Fruit fly (Drosophila melanogaster) whole organism, embryonic: ENCODE measurements around the gene Vha68-3.

ENCODE experiments used
- Bgb ChIP-seq: fragments of 200-800 bp; sonication (Bioruptor generic); IDR thresholded peaks from 2 replicates; pipeline ENCODE4 v1.3.6; 2022; ENCODE audit warnings: missing biosample characterization, missing genetic modification characterization; ENCODE audit not compliant: partially characterized antibody
- Bteb2 ChIP-seq: fragments of 200-800 bp; sonication (Bioruptor generic); optimal IDR thresholded peaks from 2 replicates; lab custom pipeline; 2016; ENCODE audit warnings: missing biosample characterization, missing genetic modification characterization
- CG11504 ChIP-seq: fragments of 200-800 bp; sonication (Bioruptor generic); optimal IDR thresholded peaks from 3 replicates; lab custom pipeline; 2019; ENCODE audit warnings: missing biosample characterization, mild to moderate bottlenecking, missing genetic modification characterization, moderate library complexity
- CG12155 ChIP-seq: fragments of 200-800 bp; sonication (Bioruptor generic); optimal IDR thresholded peaks from 3 replicates; lab custom pipeline; 2016; ENCODE audit warnings: missing biosample characterization, missing genetic modification characterization
- CG12236 ChIP-seq: fragments of 200-800 bp; sonication (Bioruptor generic); optimal IDR thresholded peaks from 2 replicates; lab custom pipeline; 2016; ENCODE audit warnings: missing biosample characterization, missing genetic modification characterization
- CG12391 ChIP-seq: fragments of 200-800 bp; sonication (Bioruptor generic); optimal IDR thresholded peaks from 3 replicates; lab custom pipeline; 2018; ENCODE audit warnings: missing biosample characterization, mild to moderate bottlenecking, missing genetic modification characterization, moderate library complexity
- CG12744 ChIP-seq: fragments of 200-800 bp; sonication (Bioruptor generic); optimal IDR thresholded peaks from 2 replicates; lab custom pipeline; 2016; ENCODE audit warnings: missing biosample characterization, missing genetic modification characterization
- CG13624 ChIP-seq: fragments of 200-800 bp; sonication (Bioruptor generic); optimal IDR thresholded peaks from 2 replicates; lab custom pipeline; 2016; ENCODE audit warnings: missing biosample characterization, missing genetic modification characterization
- CG13894 ChIP-seq: fragments of 200-800 bp; sonication (Bioruptor generic); optimal IDR thresholded peaks from 3 replicates; lab custom pipeline; 2018; ENCODE audit warnings: missing biosample characterization, mild to moderate bottlenecking, missing genetic modification characterization, moderate library complexity
- CG14860 ChIP-seq: fragments of 200-800 bp; sonication (Bioruptor generic); IDR thresholded peaks from 3 replicates; pipeline ENCODE4 v1.3.6; 2022; ENCODE audit warnings: missing biosample characterization, missing genetic modification characterization; ENCODE audit not compliant: partially characterized antibody
- CG1647 ChIP-seq: fragments of 200-800 bp; sonication (Bioruptor generic); optimal IDR thresholded peaks from 3 replicates; lab custom pipeline; 2016; ENCODE audit warnings: missing biosample characterization, missing genetic modification characterization
- CG16813 ChIP-seq: fragments of 200-800 bp; sonication (Bioruptor generic); IDR thresholded peaks from 3 replicates; pipeline ENCODE4 v1.3.6; 2022; ENCODE audit warnings: missing biosample characterization, missing genetic modification characterization; ENCODE audit not compliant: partially characterized antibody
- CG17359 ChIP-seq: fragments of 200-800 bp; sonication (Bioruptor generic); optimal IDR thresholded peaks from 3 replicates; lab custom pipeline; 2018; ENCODE audit warnings: missing biosample characterization, mild to moderate bottlenecking, missing genetic modification characterization, moderate library complexity
- CG18476 ChIP-seq: fragments of 200-800 bp; sonication (Bioruptor generic); optimal IDR thresholded peaks from 2 replicates; lab custom pipeline; 2016; ENCODE audit warnings: missing biosample characterization, mild to moderate bottlenecking, missing genetic modification characterization
- CG18764 ChIP-seq: fragments of 200-800 bp; sonication (Bioruptor generic); optimal IDR thresholded peaks from 3 replicates; lab custom pipeline; 2016; ENCODE audit warnings: missing biosample characterization, missing genetic modification characterization
- CG30020 ChIP-seq: fragments of 200-800 bp; optimal IDR thresholded peaks from 2 replicates; lab custom pipeline; 2019; ENCODE audit warnings: missing biosample characterization, mild to moderate bottlenecking, missing genetic modification characterization, moderate library complexity
- CG32767 ChIP-seq: fragments of 200-800 bp; sonication (Bioruptor generic); IDR thresholded peaks from 2 replicates; pipeline ENCODE4 v1.3.6; 2022; ENCODE audit warnings: missing biosample characterization, missing genetic modification characterization
- CG3407 ChIP-seq: fragments of 200-800 bp; sonication (Bioruptor generic); optimal IDR thresholded peaks from 2 replicates; lab custom pipeline; 2018; ENCODE audit warnings: missing biosample characterization, mild to moderate bottlenecking, missing genetic modification characterization
- CG3838 ChIP-seq: fragments of 200-800 bp; sonication (Bioruptor generic); optimal IDR thresholded peaks from 3 replicates; lab custom pipeline; 2016; ENCODE audit warnings: missing biosample characterization, missing genetic modification characterization
- CG3847 ChIP-seq: fragments of 200-800 bp; sonication (Bioruptor generic); IDR thresholded peaks from 2 replicates; pipeline ENCODE4 v1.3.6; 2022; ENCODE audit warnings: missing biosample characterization, missing genetic modification characterization
- CG43689 ChIP-seq: fragments of 200-800 bp; sonication (Bioruptor generic); IDR thresholded peaks from 2 replicates; pipeline ENCODE4 v1.3.6; 2022; ENCODE audit warnings: missing biosample characterization, missing genetic modification characterization
- CG5180 ChIP-seq: fragments of 200-800 bp; sonication (Bioruptor generic); optimal IDR thresholded peaks from 3 replicates; lab custom pipeline; 2017; ENCODE audit warnings: missing biosample characterization, missing genetic modification characterization, mild to moderate bottlenecking, moderate library complexity, missing genetic modification reagents
- CG6254 ChIP-seq: fragments of 200-800 bp; sonication (Bioruptor generic); optimal IDR thresholded peaks from 3 replicates; lab custom pipeline; 2017; ENCODE audit warnings: mild to moderate bottlenecking, missing biosample characterization, missing genetic modification reagents, missing genetic modification characterization
- CG6765 ChIP-seq: fragments of 200-800 bp; sonication (Bioruptor generic); optimal IDR thresholded peaks from 3 replicates; lab custom pipeline; 2017; ENCODE audit warnings: missing biosample characterization, mild to moderate bottlenecking, missing genetic modification characterization
- CG8388 ChIP-seq: fragments of 200-800 bp; sonication (Bioruptor generic); optimal IDR thresholded peaks from 2 replicates; lab custom pipeline; 2019; ENCODE audit warnings: missing biosample characterization, mild to moderate bottlenecking, missing genetic modification characterization, moderate library complexity
- CG9609 ChIP-seq: fragments of 200-800 bp; sonication (Bioruptor generic); optimal IDR thresholded peaks from 3 replicates; lab custom pipeline; 2016; ENCODE audit warnings: missing biosample characterization, missing genetic modification characterization
- CTCF ChIP-seq: fragments of 200-800 bp; sonication (Bioruptor generic); optimal IDR thresholded peaks from 2 replicates; lab custom pipeline; 2017; ENCODE audit warnings: missing biosample characterization, mild to moderate bottlenecking, missing genetic modification characterization, moderate library complexity
- Dad ChIP-seq: fragments of 200-800 bp; sonication (Bioruptor generic); optimal IDR thresholded peaks from 3 replicates; lab custom pipeline; 2016; ENCODE audit warnings: missing biosample characterization, missing genetic modification characterization
- E2f2 ChIP-seq: fragments of 200-800 bp; sonication (Bioruptor generic); IDR thresholded peaks from 2 replicates; pipeline ENCODE4 v1.3.6; 2022; ENCODE audit warnings: missing biosample characterization, missing genetic modification characterization
- Kr ChIP-seq: fragments of 200-800 bp; sonication (Bioruptor generic); optimal IDR thresholded peaks from 2 replicates; lab custom pipeline; 2017; ENCODE audit warnings: missing biosample characterization, mild to moderate bottlenecking, missing genetic modification characterization
- Ssrp ChIP-seq: fragments of 200-800 bp; sonication (Bioruptor generic); optimal IDR thresholded peaks from 2 replicates; lab custom pipeline; 2018; ENCODE audit warnings: missing biosample characterization, mild to moderate bottlenecking, missing genetic modification characterization, moderate library complexity
- Trl ChIP-seq, 3 experiments: fragments of >200 bp in 2 of 3; fragments of 200-800 bp in 1 of 3; sonication (Bioruptor generic) in 1 of 3; optimal IDR thresholded peaks; 2 replicates in 1 of 3; 3 replicates in 2 of 3; lab custom pipeline; 2016 to 2017; ENCODE audit warnings: missing biosample characterization in 1 of 3, missing genetic modification characterization in 1 of 3
- abd-A ChIP-seq: fragments of 200-800 bp; sonication (Bioruptor generic); optimal IDR thresholded peaks from 3 replicates; lab custom pipeline; 2019; ENCODE audit warnings: missing biosample characterization, mild to moderate bottlenecking, missing genetic modification characterization, moderate library complexity
- bigmax ChIP-seq: fragments of 200-800 bp; sonication (Bioruptor generic); optimal IDR thresholded peaks from 2 replicates; lab custom pipeline; 2018; ENCODE audit warnings: missing biosample characterization, mild to moderate bottlenecking, missing genetic modification characterization
- chn ChIP-seq: fragments of 200-800 bp; sonication (Bioruptor generic); optimal IDR thresholded peaks from 2 replicates; lab custom pipeline; 2016; ENCODE audit warnings: missing biosample characterization, missing genetic modification characterization
- eve ChIP-seq, 2 experiments: fragments of >200 bp; optimal IDR thresholded peaks; 2 replicates each; lab custom pipeline; 2017; ENCODE audit warnings: missing biosample characterization in 2 of 2, missing genetic modification characterization in 2 of 2
- gce ChIP-seq: fragments of 200-800 bp; sonication (Bioruptor generic); IDR thresholded peaks from 3 replicates; pipeline ENCODE4 v1.3.6; 2022; ENCODE audit warnings: missing biosample characterization, missing genetic modification characterization
- gem ChIP-seq: fragments of 200-800 bp; sonication (Bioruptor generic); optimal IDR thresholded peaks from 2 replicates; lab custom pipeline; 2019; ENCODE audit warnings: missing biosample characterization, mild to moderate bottlenecking, missing genetic modification characterization, moderate library complexity
- h ChIP-seq: fragments of >200 bp; optimal IDR thresholded peaks from 2 replicates; lab custom pipeline; 2017
- jumu ChIP-seq: fragments of 200-800 bp; sonication (Bioruptor generic); optimal IDR thresholded peaks from 3 replicates; lab custom pipeline; 2016; ENCODE audit warnings: missing biosample characterization, missing genetic modification characterization
- knrl ChIP-seq: fragments of 200-800 bp; sonication (Bioruptor generic); IDR thresholded peaks from 3 replicates; pipeline ENCODE4 v1.3.6; 2022; ENCODE audit warnings: missing biosample characterization, missing genetic modification characterization; ENCODE audit not compliant: partially characterized antibody
- luna ChIP-seq: fragments of 200-800 bp; sonication (Bioruptor generic); optimal IDR thresholded peaks from 2 replicates; lab custom pipeline; 2016; ENCODE audit warnings: missing biosample characterization, missing genetic modification characterization
- pfk ChIP-seq: fragments of 200-800 bp; sonication (Bioruptor generic); optimal IDR thresholded peaks from 2 replicates; lab custom pipeline; 2018; ENCODE audit warnings: missing biosample characterization, mild to moderate bottlenecking, missing genetic modification characterization, moderate library complexity
- ranshi ChIP-seq: fragments of 200-800 bp; sonication (Bioruptor generic); IDR thresholded peaks from 2 replicates; pipeline ENCODE4 v1.3.6; 2022; ENCODE audit warnings: missing biosample characterization, missing genetic modification characterization
- rib ChIP-seq: fragments of 200-800 bp; sonication (Bioruptor generic); IDR thresholded peaks from 2 replicates; pipeline ENCODE4 v1.3.6; 2022; ENCODE audit warnings: missing biosample characterization, missing genetic modification characterization
- run ChIP-seq: fragments of 200-800 bp; sonication (Bioruptor generic); optimal IDR thresholded peaks from 3 replicates; lab custom pipeline; 2018; ENCODE audit warnings: missing biosample characterization, mild to moderate bottlenecking, missing genetic modification characterization
- shn ChIP-seq: fragments of 200-800 bp; sonication (Bioruptor generic); optimal IDR thresholded peaks from 3 replicates; lab custom pipeline; 2016; ENCODE audit warnings: missing biosample characterization, missing genetic modification characterization
- sob ChIP-seq: fragments of 200-800 bp; sonication (Bioruptor generic); IDR thresholded peaks from 2 replicates; pipeline ENCODE4 v1.3.6; 2022; ENCODE audit warnings: missing biosample characterization, missing genetic modification characterization
- vfl ChIP-seq: fragments of 200-800 bp; sonication (Bioruptor generic); optimal IDR thresholded peaks from 2 replicates; lab custom pipeline; 2016; ENCODE audit warnings: missing biosample characterization, missing genetic modification characterization
- wek ChIP-seq: fragments of 200-800 bp; sonication (Bioruptor generic); optimal IDR thresholded peaks from 3 replicates; lab custom pipeline; 2018; ENCODE audit warnings: missing biosample characterization, mild to moderate bottlenecking, missing genetic modification characterization, moderate library complexity
- zen ChIP-seq: fragments of 200-800 bp; sonication (Bioruptor generic); optimal IDR thresholded peaks from 3 replicates; lab custom pipeline; 2018; ENCODE audit warnings: missing biosample characterization, mild to moderate bottlenecking, missing genetic modification characterization, moderate library complexity

Vha68-3 gene

DNA sequence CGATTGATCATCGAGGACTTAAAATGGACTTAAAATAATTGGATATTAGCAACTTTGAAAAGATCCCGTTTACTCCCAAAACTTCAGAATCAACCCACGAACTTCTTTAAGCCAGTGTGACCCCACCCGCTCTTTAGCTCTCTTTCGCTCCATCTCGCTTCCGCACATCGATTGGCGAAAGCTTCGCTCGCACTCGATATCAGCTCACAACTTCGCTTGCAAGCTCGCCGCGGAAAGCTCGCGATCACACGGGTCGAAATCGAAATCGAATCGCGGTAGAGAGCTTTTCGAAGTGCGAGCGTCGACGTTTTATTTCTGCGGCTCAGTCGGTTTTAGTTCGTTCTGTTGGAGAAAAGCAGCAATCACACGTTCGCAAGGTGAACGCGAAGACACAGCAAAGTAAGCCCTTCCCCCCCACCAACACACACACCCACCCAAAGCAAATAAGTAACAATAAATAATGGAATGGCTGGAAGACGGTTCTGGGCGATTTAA lies 4.5 kb upstream of the Vha68-3 start, which contains the start of gene Vha68-2 (continued):
- no peak for TF ChIP-seq CG14860
- TF ChIP-seq bigmax: peak; percentile 14
- TF ChIP-seq rib (GFP tag; lab: Robert Waterston, UW): 0 out of 2 replicates have a peak, but pooled peaks have one; percentile 24
- TF ChIP-seq CG16813 (GFP tag; lab: Robert Waterston, UW): no peak
- no peak; the same call in 2 of the 3 replicates for TF ChIP-seq gce (GFP tag; lab: Robert Waterston, UW)
- no peak for TF ChIP-seq eve (GFP tag; optimal IDR thresholded peaks at IDR 0.05; lab: Kevin White, UChicago)
- TF ChIP-seq CG6254 (GFP tag; lab: Kevin White, UChicago): no peak
- no peak for TF ChIP-seq CG30020
- no peak for TF ChIP-seq CG1647 (GFP tag; lab: Kevin White, UChicago)
- TF ChIP-seq CG12391 (tag; lab: Kevin White, UChicago): peak; percentile 67
- no peak for TF ChIP-seq CG18764 (GFP tag; lab: Kevin White, UChicago)
- TF ChIP-seq h (lab: Kevin White, UChicago): no peak
- TF ChIP-seq Bgb (GFP tag; lab: Robert Waterston, UW): peak; percentile 77
- peak; percentile 53 for TF ChIP-seq CG11504 (tag; lab: Kevin White, UChicago)
- TF ChIP-seq CG12744 (GFP tag; lab: Kevin White, UChicago): peak; percentile 44
- no peak for TF ChIP-seq CG43689 (GFP tag; lab: Robert Waterston, UW)
- TF ChIP-seq CTCF (GFP tag; lab: Kevin White, UChicago): no peak
- no peak for TF ChIP-seq Ssrp (tag; lab: Kevin White, UChicago)
- TF ChIP-seq run (tag; lab: Kevin White, UChicago): no peak
- TF ChIP-seq jumu (GFP tag; lab: Kevin White, UChicago): peak; percentile 57
- TF ChIP-seq Kr (GFP tag; lab: Kevin White, UChicago): no peak
- peak; percentile 17 for TF ChIP-seq CG12236 (GFP tag; lab: Kevin White, UChicago)
- peak; percentile 19 for TF ChIP-seq pfk (GFP tag; lab: Kevin White, UChicago)
- peak; percentile 83 for TF ChIP-seq sob (GFP tag; lab: Robert Waterston, UW)
- TF ChIP-seq knrl (GFP tag; lab: Robert Waterston, UW): peak; percentile 56; the same call in 2 of the 3 replicates
- peak; percentile 24 for TF ChIP-seq gem (tag; lab: Kevin White, UChicago)
- no peak for TF ChIP-seq abd-A
- TF ChIP-seq CG3847 (GFP tag; lab: Robert Waterston, UW): peak; percentile 71
- TF ChIP-seq CG9609: peak; percentile 25
- peak; percentile 72 for TF ChIP-seq luna (GFP tag; lab: Kevin White, UChicago)
- peak; percentile 63 for TF ChIP-seq wek (GFP tag; lab: Kevin White, UChicago)
- TF ChIP-seq Bteb2 (GFP tag; lab: Kevin White, UChicago): peak; percentile 50
- peak; percentile 95 for TF ChIP-seq CG18476 (GFP tag; lab: Kevin White, UChicago)
- no peak for TF ChIP-seq zen (tag; lab: Kevin White, UChicago)
- no peak for TF ChIP-seq CG13624 (GFP tag; lab: Kevin White, UChicago)
- TF ChIP-seq vfl (GFP tag; lab: Kevin White, UChicago): peak; percentile 24
- peak; percentile 21 for TF ChIP-seq CG8388
- TF ChIP-seq CG12155 (GFP tag; lab: Kevin White, UChicago): peak; percentile 29
- TF ChIP-seq ranshi (GFP tag; lab: Robert Waterston, UW): peak; percentile 40; the same call in 1 of the 2 replicates
- TF ChIP-seq CG6765: no peak
- no peak for TF ChIP-seq Trl (optimal IDR thresholded peaks at IDR 0.05; lab: Kevin White, UChicago)
- TF ChIP-seq Trl (GFP tag; optimal IDR thresholded peaks at IDR 0.05; lab: Kevin White, UChicago): peak; percentile 77
- peak; percentile 53 for TF ChIP-seq shn (GFP tag; lab: Kevin White, UChicago)
- TF ChIP-seq E2f2 (GFP tag; lab: Robert Waterston, UW): peak; percentile 48
- peak; percentile 15 for TF ChIP-seq CG13894
- no peak for TF ChIP-seq CG32767 (GFP tag; lab: Robert Waterston, UW)
- peak; percentile 69 for TF ChIP-seq CG3407
- TF ChIP-seq CG17359 (tag; lab: Kevin White, UChicago): peak; percentile 11
- TF ChIP-seq CG3838 (GFP tag; lab: Kevin White, UChicago): no peak
- no peak for TF ChIP-seq Dad (GFP tag; lab: Kevin White, UChicago)
- TF ChIP-seq chn: no peak
- TF ChIP-seq CG5180 (GFP tag; lab: Kevin White, UChicago): no peak
